Fruit fly (Drosophila melanogaster): Measurements from ENCODE around the gene CG13361.

Gene CG13361

dm6 chrX:702484-702883 lies 51.0 kb downstream of the CG13361 start:
- TF ChIP-seq Ets96B (tag; optimal IDR thresholded peaks at IDR 0.05), result no peak
- peak in 1 of 2 experiments; percentile 40 for TF ChIP-seq ss (GFP tag; optimal IDR thresholded peaks at IDR 0.05)
